Fruit fly (Drosophila melanogaster) whole organism, embryonic: ENCODE measurements around the gene awd.

Experiments used
- ATbp ChIP-seq: fragments of 200-800 bp; sonication (Bioruptor generic); optimal IDR thresholded peaks from 2 replicates; lab custom pipeline; 2017; ENCODE audit warnings: missing biosample characterization, mild to moderate bottlenecking, missing genetic modification characterization, missing genetic modification reagents
- B-H2 ChIP-seq: fragments of 200-800 bp; sonication (Bioruptor generic); optimal IDR thresholded peaks from 2 replicates; lab custom pipeline; 2018; ENCODE audit warnings: missing biosample characterization, mild to moderate bottlenecking, missing genetic modification characterization
- Blimp-1 ChIP-seq: fragments of 200-800 bp; sonication (Bioruptor generic); optimal IDR thresholded peaks from 3 replicates; lab custom pipeline; 2018; ENCODE audit warnings: missing biosample characterization, missing genetic modification characterization, mild to moderate bottlenecking, moderate library complexity, missing genetic modification reagents
- BtbVII ChIP-seq: fragments of 200-800 bp; sonication (Bioruptor generic); optimal IDR thresholded peaks from 3 replicates; lab custom pipeline; 2017; ENCODE audit warnings: missing biosample characterization, mild to moderate bottlenecking, missing genetic modification characterization
- CG10431 ChIP-seq: fragments of 200-800 bp; sonication (Bioruptor generic); optimal IDR thresholded peaks from 3 replicates; lab custom pipeline; 2018; ENCODE audit warnings: missing biosample characterization, mild to moderate bottlenecking, missing genetic modification characterization
- CG11247 ChIP-seq: fragments of 200-800 bp; sonication (Bioruptor generic); IDR thresholded peaks from 2 replicates; pipeline ENCODE4 v1.3.6; 2022; ENCODE audit warnings: missing biosample characterization, missing genetic modification characterization
- CG12071 ChIP-seq: fragments of 200-800 bp; sonication (Bioruptor generic); optimal IDR thresholded peaks from 3 replicates; lab custom pipeline; 2018; ENCODE audit warnings: missing biosample characterization, mild to moderate bottlenecking, missing genetic modification characterization
- CG12219 ChIP-seq: fragments of 200-800 bp; sonication (Bioruptor generic); optimal IDR thresholded peaks from 3 replicates; lab custom pipeline; 2018; ENCODE audit warnings: missing biosample characterization, mild to moderate bottlenecking, missing genetic modification characterization
- CG13424 ChIP-seq: fragments of 200-800 bp; sonication (Bioruptor generic); optimal IDR thresholded peaks from 2 replicates; lab custom pipeline; 2019; ENCODE audit warnings: missing biosample characterization, mild to moderate bottlenecking, missing genetic modification characterization, moderate library complexity
- CG14441 ChIP-seq: fragments of 200-800 bp; sonication (Bioruptor generic); IDR thresholded peaks from 2 replicates; pipeline ENCODE4 v1.3.6; 2022; ENCODE audit warnings: missing biosample characterization, missing genetic modification characterization
- CG14710 ChIP-seq: fragments of 200-800 bp; sonication (Bioruptor generic); optimal IDR thresholded peaks from 3 replicates; lab custom pipeline; 2019; ENCODE audit warnings: missing biosample characterization, mild to moderate bottlenecking, missing genetic modification characterization, moderate library complexity
- CG15479 ChIP-seq: fragments of 200-800 bp; sonication (Bioruptor generic); optimal IDR thresholded peaks from 3 replicates; lab custom pipeline; 2019; ENCODE audit warnings: missing biosample characterization, mild to moderate bottlenecking, missing genetic modification characterization, moderate library complexity
- CG16813 ChIP-seq: fragments of 200-800 bp; sonication (Bioruptor generic); IDR thresholded peaks from 3 replicates; pipeline ENCODE4 v1.3.6; 2022; ENCODE audit warnings: missing biosample characterization, missing genetic modification characterization; ENCODE audit not compliant: partially characterized antibody
- CG17328 ChIP-seq: fragments of 200-800 bp; sonication (Bioruptor generic); IDR thresholded peaks from 2 replicates; pipeline ENCODE4 v1.3.6; 2022; ENCODE audit warnings: missing biosample characterization, missing genetic modification characterization
- CG17385 ChIP-seq: fragments of 200-800 bp; sonication (Bioruptor generic); optimal IDR thresholded peaks from 3 replicates; lab custom pipeline; 2018; ENCODE audit warnings: missing biosample characterization, mild to moderate bottlenecking, missing genetic modification characterization
- CG17912 ChIP-seq: fragments of 200-800 bp; sonication (Bioruptor generic); optimal IDR thresholded peaks from 2 replicates; lab custom pipeline; 2018; ENCODE audit warnings: missing biosample characterization, mild to moderate bottlenecking, missing genetic modification characterization
- CG30020 ChIP-seq: fragments of 200-800 bp; optimal IDR thresholded peaks from 2 replicates; lab custom pipeline; 2019; ENCODE audit warnings: missing biosample characterization, mild to moderate bottlenecking, missing genetic modification characterization, moderate library complexity
- CG8281 ChIP-seq: fragments of 200-800 bp; sonication (Bioruptor generic); optimal IDR thresholded peaks from 2 replicates; lab custom pipeline; 2018; ENCODE audit warnings: missing biosample characterization, mild to moderate bottlenecking, missing genetic modification characterization, moderate library complexity
- CG8765 ChIP-seq: fragments of 200-800 bp; sonication (Bioruptor generic); IDR thresholded peaks from 2 replicates; pipeline ENCODE4 v1.3.6; 2022; ENCODE audit warnings: missing biosample characterization, missing genetic modification characterization
- Dek ChIP-seq: fragments of 200-800 bp; sonication (Bioruptor generic); optimal IDR thresholded peaks from 3 replicates; lab custom pipeline; 2019; ENCODE audit warnings: missing biosample characterization, mild to moderate bottlenecking, missing genetic modification characterization, moderate library complexity
- Dll ChIP-seq: fragments of 200-800 bp; sonication (Bioruptor generic); IDR thresholded peaks from 4 replicates; pipeline ENCODE4 v1.3.6; 2022; ENCODE audit warnings: missing biosample characterization, missing genetic modification characterization; ENCODE audit not compliant: partially characterized antibody
- E2f2 ChIP-seq: fragments of 200-800 bp; sonication (Bioruptor generic); IDR thresholded peaks from 2 replicates; pipeline ENCODE4 v1.3.6; 2022; ENCODE audit warnings: missing biosample characterization, missing genetic modification characterization
- Ets97D ChIP-seq: fragments of 200-800 bp; sonication (Bioruptor generic); optimal IDR thresholded peaks from 3 replicates; lab custom pipeline; 2016; ENCODE audit warnings: missing biosample characterization, missing genetic modification characterization
- HLH4C ChIP-seq: fragments of 200-800 bp; sonication (Bioruptor generic); IDR thresholded peaks from 3 replicates; pipeline ENCODE4 v1.3.6; 2022; ENCODE audit warnings: missing biosample characterization, missing genetic modification characterization; ENCODE audit not compliant: partially characterized antibody
- Lim3 ChIP-seq: fragments of 200-800 bp; sonication (Bioruptor generic); IDR thresholded peaks from 2 replicates; pipeline ENCODE4 v1.3.6; 2022; ENCODE audit warnings: missing biosample characterization, missing genetic modification characterization
- Lpt ChIP-seq: fragments of >200 bp; optimal IDR thresholded peaks from 2 replicates; lab custom pipeline; 2018; ENCODE audit warnings: missing biosample characterization, missing genetic modification characterization
- Mes4 ChIP-seq: fragments of 200-800 bp; sonication (Bioruptor generic); optimal IDR thresholded peaks from 2 replicates; lab custom pipeline; 2016; ENCODE audit warnings: missing biosample characterization, missing genetic modification characterization
- Pdp1 ChIP-seq, 2 experiments: fragments of 200-800 bp; sonication (Bioruptor generic); optimal IDR thresholded peaks; 3 replicates each; lab custom pipeline; 2016; ENCODE audit warnings: missing biosample characterization in 2 of 2, missing genetic modification characterization in 2 of 2, mild to moderate bottlenecking in 1 of 2, moderate library complexity in 1 of 2
- ab ChIP-seq: fragments of 200-800 bp; sonication (Bioruptor generic); optimal IDR thresholded peaks from 2 replicates; lab custom pipeline; 2016; ENCODE audit warnings: missing biosample characterization, missing genetic modification characterization
- amos ChIP-seq: fragments of 200-800 bp; sonication (Bioruptor generic); IDR thresholded peaks from 2 replicates; pipeline ENCODE4 v1.3.6; 2022; ENCODE audit warnings: missing biosample characterization, missing genetic modification characterization; ENCODE audit not compliant: partially characterized antibody
- ci ChIP-seq: fragments of 200-800 bp; sonication (Bioruptor generic); IDR thresholded peaks from 3 replicates; pipeline ENCODE4 v1.3.6; 2022; ENCODE audit warnings: missing biosample characterization, missing genetic modification characterization
- dan ChIP-seq: fragments of 200-800 bp; sonication (Bioruptor generic); IDR thresholded peaks from 2 replicates; pipeline ENCODE4 v1.3.6; 2022; ENCODE audit warnings: missing biosample characterization, missing genetic modification characterization
- en ChIP-seq: fragments of 200-800 bp; sonication (Bioruptor generic); optimal IDR thresholded peaks from 2 replicates; lab custom pipeline; 2016; ENCODE audit warnings: missing biosample characterization, missing genetic modification characterization
- exex ChIP-seq: fragments of 200-800 bp; sonication (Bioruptor generic); optimal IDR thresholded peaks from 4 replicates; lab custom pipeline; 2018; ENCODE audit warnings: missing biosample characterization, mild to moderate bottlenecking, missing genetic modification characterization, moderate library complexity
- gcm2 ChIP-seq: fragments of 200-800 bp; sonication (Bioruptor generic); optimal IDR thresholded peaks from 2 replicates; lab custom pipeline; 2016; ENCODE audit warnings: missing biosample characterization, missing genetic modification characterization
- gro ChIP-seq: fragments of 200-800 bp; sonication (Bioruptor generic); optimal IDR thresholded peaks from 2 replicates; lab custom pipeline; 2016; ENCODE audit warnings: missing biosample characterization, missing genetic modification characterization
- inv ChIP-seq: fragments of 200-800 bp; sonication (Bioruptor generic); IDR thresholded peaks from 2 replicates; pipeline ENCODE4 v1.3.6; 2022; ENCODE audit warnings: missing biosample characterization, missing genetic modification characterization; ENCODE audit not compliant: partially characterized antibody
- lbe ChIP-seq: fragments of 200-800 bp; sonication (Bioruptor generic); optimal IDR thresholded peaks from 2 replicates; lab custom pipeline; 2016; ENCODE audit warnings: missing biosample characterization, mild to moderate bottlenecking, missing genetic modification characterization
- nerfin-1 ChIP-seq: fragments of 200-800 bp; sonication (Bioruptor generic); optimal IDR thresholded peaks from 3 replicates; lab custom pipeline; 2019; ENCODE audit warnings: missing biosample characterization, mild to moderate bottlenecking, missing genetic modification characterization, moderate library complexity
- odd ChIP-seq: fragments of 200-800 bp; sonication (Bioruptor generic); optimal IDR thresholded peaks from 2 replicates; lab custom pipeline; 2017; ENCODE audit warnings: missing biosample characterization, mild to moderate bottlenecking, missing genetic modification characterization
- org-1 ChIP-seq: fragments of 200-800 bp; sonication (Bioruptor generic); optimal IDR thresholded peaks from 2 replicates; lab custom pipeline; 2017; ENCODE audit warnings: missing biosample characterization, missing genetic modification characterization
- repo ChIP-seq: fragments of 200-800 bp; sonication (Bioruptor generic); optimal IDR thresholded peaks from 2 replicates; lab custom pipeline; 2016; ENCODE audit warnings: missing biosample characterization, missing genetic modification characterization
- sima ChIP-seq: fragments of 200-800 bp; sonication (Bioruptor generic); optimal IDR thresholded peaks from 2 replicates; lab custom pipeline; 2016; ENCODE audit warnings: missing biosample characterization, missing genetic modification characterization
- so ChIP-seq: fragments of 200-800 bp; sonication (Bioruptor generic); IDR thresholded peaks from 3 replicates; pipeline ENCODE4 v1.3.6; 2022; ENCODE audit warnings: missing biosample characterization, missing genetic modification characterization
- stc ChIP-seq: fragments of 200-800 bp; sonication (Bioruptor generic); IDR thresholded peaks from 2 replicates; pipeline ENCODE4 v1.3.6; 2022; ENCODE audit warnings: missing biosample characterization, missing genetic modification characterization
- sug ChIP-seq: fragments of 200-800 bp; optimal IDR thresholded peaks from 2 replicates; lab custom pipeline; 2019; ENCODE audit warnings: missing biosample characterization, mild to moderate bottlenecking, missing genetic modification characterization, moderate library complexity
- vnd ChIP-seq: fragments of 200-800 bp; sonication (Bioruptor generic); IDR thresholded peaks from 3 replicates; pipeline ENCODE4 v1.3.6; 2022; ENCODE audit warnings: missing biosample characterization, missing genetic modification characterization; ENCODE audit not compliant: partially characterized antibody

awd gene

DNA sequence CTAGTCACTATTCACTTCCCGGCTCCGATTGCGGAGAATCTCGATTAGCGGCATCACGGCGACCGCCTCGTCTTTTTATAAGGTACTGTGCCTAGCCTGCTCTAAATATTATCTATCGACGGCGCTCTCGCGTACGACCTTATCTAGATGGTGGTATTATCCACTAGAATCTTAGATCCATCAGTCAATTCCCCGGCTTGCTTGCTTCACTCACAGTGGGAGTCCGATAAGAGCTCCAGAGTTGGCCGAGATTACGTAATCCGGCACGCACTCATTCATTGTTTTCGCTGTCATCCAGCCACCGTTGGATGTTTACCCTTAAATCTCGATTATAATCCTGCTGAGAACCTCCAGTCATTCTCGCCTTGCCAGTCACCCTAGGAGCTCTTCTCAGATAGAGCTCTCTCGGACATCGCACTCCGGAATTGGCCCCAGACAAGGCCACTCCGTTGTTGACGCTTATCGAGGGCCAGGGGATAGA, 15.7 kb upstream of the awd start, which contains the start of gene Smvt:
Smvt (minus strand) TSS at position 51 of the 481 bp plus-strand sequence.
- TF ChIP-seq CG15479 (GFP tag; lab: Kevin White, UChicago) (peak; percentile 10), Lpt (GFP tag; lab: Kevin White, UChicago) (no peak), CG17912 (GFP tag; lab: Kevin White, UChicago) (no peak), sima (GFP tag; lab: Kevin White, UChicago) (no peak), Pdp1 (GFP tag; optimal IDR thresholded peaks at IDR 0.05; lab: Kevin White, UChicago) (peak in 1 of 2 experiments; percentile 80), en (GFP tag; lab: Kevin White, UChicago) (no peak), Blimp-1 (GFP tag; lab: Kevin White, UChicago) (no peak), vnd (GFP tag; lab: Robert Waterston, UW) (0 out of 3 replicates have a peak, but pooled peaks have one; percentile 16)

dm6 chr3R:31758587-31759167, 12.8 kb upstream of the awd start, which contains the start of gene CG2187:
CG2187 (minus strand) TSS chr3R:31758637.
- TF ChIP-seq inv (GFP tag; lab: Robert Waterston, UW) (no peak), sug (peak; percentile 32), Dll (GFP tag; lab: Robert Waterston, UW) (no peak), E2f2 (GFP tag; lab: Robert Waterston, UW) (no peak), CG12219 (peak; percentile 9), CG17385 (peak; percentile 7), org-1 (GFP tag; lab: Kevin White, UChicago) (no peak), CG16813 (GFP tag; lab: Robert Waterston, UW) (no peak), ab (no peak), Lim3 (no peak), exex (tag; lab: Kevin White, UChicago) (no peak), CG14710 (tag; lab: Kevin White, UChicago) (peak; percentile 0), CG30020 (tag; lab: Kevin White, UChicago) (no peak), nerfin-1 (tag; lab: Kevin White, UChicago) (no peak), gro (no peak), sima (GFP tag; lab: Kevin White, UChicago) (no peak), CG8281 (no peak), ci (GFP tag; lab: Robert Waterston, UW) (peak; percentile 60), Dek (no peak), gcm2 (GFP tag; lab: Kevin White, UChicago) (no peak), repo (no peak), stc (GFP tag; lab: Robert Waterston, UW) (0 out of 2 replicates have a peak, but pooled peaks have one; percentile 17), CG12071 (GFP tag; lab: Kevin White, UChicago) (peak; percentile 42), B-H2 (no peak), lbe (GFP tag; lab: Kevin White, UChicago) (no peak), CG10431 (GFP tag; lab: Kevin White, UChicago) (peak; percentile 25), CG11247 (no peak), amos (GFP tag; lab: Robert Waterston, UW) (no peak), CG14441 (GFP tag; lab: Robert Waterston, UW) (no peak), HLH4C (GFP tag; lab: Robert Waterston, UW) (no peak), BtbVII (GFP tag; lab: Kevin White, UChicago) (peak; percentile 32), CG17328 (peak; percentile 20; the same call in 1 of the 2 replicates), Mes4 (GFP tag; lab: Kevin White, UChicago) (no peak), Pdp1 (GFP tag; optimal IDR thresholded peaks at IDR 0.05; lab: Kevin White, UChicago) (peak in 1 of 2 experiments; percentile 35), dan (GFP tag; lab: Robert Waterston, UW) (no peak), CG13424 (tag; lab: Kevin White, UChicago) (peak; percentile 25), so (GFP tag; lab: Robert Waterston, UW) (0 out of 3 replicates have a peak, but pooled peaks have one; percentile 15), CG8765 (GFP tag; lab: Robert Waterston, UW) (no peak), ATbp (peak; percentile 61), odd (peak; percentile 14), Ets97D (GFP tag; lab: Kevin White, UChicago) (no peak)
